Worm (Caenorhabditis elegans) whole organism, midembryonic: ENCODE results near the gene ZK1248.15.

Experiments used
- cog-1 ChIP-seq: sonication (generic microtip); optimal IDR thresholded peaks from 2 replicates; lab custom pipeline; 2016; ENCODE audit warnings: missing genetic modification characterization, missing compliant biosample characterization
- flt-1 ChIP-seq: fragments of 200-800 bp; sonication (Bioruptor generic); IDR thresholded peaks from 2 replicates; pipeline ENCODE4 v1.3.6; 2022; ENCODE audit warnings: missing genetic modification characterization, missing compliant biosample characterization
- klf-2 ChIP-seq: fragments of 200-800 bp; sonication (Bioruptor generic); conservative IDR thresholded peaks from 2 replicates; pipeline ENCODE4 v1.3.6; 2022; ENCODE audit warnings: missing genetic modification reagents, missing genetic modification characterization, missing compliant biosample characterization
- med-1 ChIP-seq: sonication (generic microtip); optimal IDR thresholded peaks from 2 replicates; lab custom pipeline; 2017; ENCODE audit warnings: missing genetic modification characterization, mild to moderate bottlenecking, missing compliant biosample characterization, antibody characterized with exemption, missing genetic modification reagents; ENCODE audit not compliant: insufficient read depth
- ref-1 ChIP-seq: fragments of 200-800 bp; sonication (Bioruptor generic); conservative IDR thresholded peaks from 2 replicates; pipeline ENCODE4 v1.3.6; 2022; ENCODE audit warnings: missing genetic modification reagents, missing genetic modification characterization, missing compliant biosample characterization
- tab-1 ChIP-seq: fragments of 200-800 bp; sonication (Bioruptor generic); IDR thresholded peaks from 2 replicates; pipeline ENCODE4 v1.3.6; 2022; ENCODE audit warnings: missing genetic modification characterization, missing compliant biosample characterization
- ztf-23 ChIP-seq: fragments of 200-800 bp; sonication (Bioruptor generic); IDR thresholded peaks from 2 replicates; pipeline ENCODE4 v1.3.6; 2022; ENCODE audit warnings: missing genetic modification reagents, missing genetic modification characterization, missing compliant biosample characterization

- TF ChIP-seq ztf-23 (GFP tag; lab: Robert Waterston, UW) (no peak), tab-1 (no peak), cog-1 (no peak), flt-1 (no peak), klf-2 (GFP tag; lab: Robert Waterston, UW) (no peak), ref-1 (no peak), med-1 (GFP tag; lab: Kevin White, UChicago) (no peak)
Measured at ce11 chrII:5885966-5886621, 47.7 kb upstream of the ZK1248.15 start.
